Worm (Caenorhabditis elegans): Measurements from ENCODE around the gene srf-3.

The srf-3 gene

DNA sequence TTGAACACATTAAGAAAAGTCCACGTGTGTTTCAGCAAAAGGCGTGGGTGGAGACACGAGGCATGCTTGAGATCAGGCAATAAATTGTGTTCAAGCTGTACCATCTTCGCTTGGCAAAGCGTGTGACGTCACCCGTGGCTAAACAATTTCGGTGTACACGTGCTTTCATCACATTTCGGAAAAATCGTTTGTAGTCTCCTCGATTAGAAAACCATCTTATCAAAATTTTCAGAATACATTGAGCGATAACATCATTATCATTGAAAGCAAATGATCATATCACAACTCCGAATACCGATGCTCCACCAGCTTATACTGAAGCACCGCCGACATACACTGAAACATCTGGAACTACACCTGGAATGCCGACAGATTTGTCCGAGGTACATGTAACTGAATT is 52.3 kb downstream of the srf-3 start:
- TF ChIP-seq nhr-2 (tag; optimal IDR thresholded peaks at IDR 0.05) (no peak), drap-1 (GFP tag; optimal IDR thresholded peaks at IDR 0.05) (no peak), mab-5 (tag; optimal IDR thresholded peaks at IDR 0.05) (no peak), ham-2 (GFP tag; optimal IDR thresholded peaks at IDR 0.05) (no peak), cnd-1 (tag; optimal IDR thresholded peaks at IDR 0.05) (no peak), blmp-1 (tag; optimal IDR thresholded peaks at IDR 0.05) (no peak), sptf-1 (tag; optimal IDR thresholded peaks at IDR 0.05) (no peak), flh-1 (GFP tag; optimal IDR thresholded peaks at IDR 0.05) (no peak), mls-2 (tag; optimal IDR thresholded peaks at IDR 0.05) (no peak), zip-8 (tag; optimal IDR thresholded peaks at IDR 0.05) (no peak), elt-1 (tag; optimal IDR thresholded peaks at IDR 0.05; ENCODE audit: borderline replicate concordance, insufficient read depth) (no peak), sem-2 (GFP tag; optimal IDR thresholded peaks at IDR 0.05) (no peak), ceh-83 (GFP tag; optimal IDR thresholded peaks at IDR 0.05) (no peak), nhr-237 (tag; optimal IDR thresholded peaks at IDR 0.05) (no peak), ztf-11 (tag; optimal IDR thresholded peaks at IDR 0.05) (no peak)

DNA sequence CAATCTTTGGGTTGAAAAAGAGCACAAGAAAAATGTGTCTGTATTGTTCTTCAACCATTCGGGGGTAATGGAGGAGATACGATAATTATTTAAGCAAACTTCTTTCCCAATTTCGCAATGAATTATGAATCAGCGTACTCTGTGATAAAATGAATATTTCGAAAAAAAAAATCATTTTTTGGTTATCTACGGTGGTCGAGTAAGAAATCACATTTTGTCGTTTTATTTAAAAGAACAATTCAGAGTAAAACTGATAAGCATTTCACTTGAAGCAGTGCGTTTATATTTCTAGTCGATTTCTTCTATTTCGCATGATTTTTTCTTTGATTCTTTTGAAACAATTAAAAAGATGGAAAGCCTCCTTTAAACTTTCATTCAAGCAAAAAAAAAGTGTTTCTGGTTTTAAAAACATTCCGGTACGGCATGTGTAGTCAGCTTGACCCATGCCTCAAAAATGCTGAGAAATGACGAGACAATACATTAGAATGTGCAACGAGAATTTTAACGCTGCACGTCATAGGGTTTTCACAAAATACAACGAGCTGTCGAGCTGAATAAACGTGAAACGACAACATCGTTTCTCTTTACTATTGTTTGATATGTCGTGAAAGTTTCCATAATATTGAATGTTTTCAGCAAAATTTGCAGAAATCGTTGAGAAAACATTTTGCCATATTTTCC is 53.3 kb downstream of the srf-3 start, which contains the start of gene K08D8.2:
Gene K08D8.2, plus strand, starts transcription at position 631 of the 681 bp plus-strand sequence.
- no peak for TF ChIP-seq mep-1 (tag; optimal IDR thresholded peaks at IDR 0.05)
- no peak for TF ChIP-seq lin-13 (tag; optimal IDR thresholded peaks at IDR 0.05)
- no peak for TF ChIP-seq sptf-1 (tag; optimal IDR thresholded peaks at IDR 0.05)

DNA sequence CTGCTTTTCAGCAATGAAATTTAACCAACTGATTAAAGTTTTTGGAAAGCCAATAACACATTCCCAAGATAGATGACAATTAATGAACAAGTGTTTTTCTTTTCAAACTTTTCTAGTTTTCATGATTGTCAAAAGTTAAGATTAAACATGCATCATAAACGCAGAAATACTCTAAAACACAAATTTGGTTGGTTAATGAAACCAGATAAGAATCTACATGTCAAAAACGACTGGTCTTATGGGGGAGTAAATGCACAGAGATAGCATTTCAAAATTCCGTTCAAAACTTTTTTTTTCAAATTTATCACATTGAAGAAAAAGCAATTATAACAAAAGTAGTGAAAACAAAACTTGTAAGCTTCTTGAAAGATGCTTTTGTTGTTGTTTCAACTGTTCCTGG is 54.4 kb downstream of the srf-3 start:
- TF ChIP-seq ces-1 (GFP tag; optimal IDR thresholded peaks at IDR 0.05) (no peak), mls-2 (tag; optimal IDR thresholded peaks at IDR 0.05) (no peak), pha-4 (tag; optimal IDR thresholded peaks at IDR 0.05) (no peak), flh-1 (GFP tag; optimal IDR thresholded peaks at IDR 0.05) (no peak), elt-3 (tag; optimal IDR thresholded peaks at IDR 0.05) (no peak), mab-5 (tag; optimal IDR thresholded peaks at IDR 0.05) (no peak), hlh-1 (tag; optimal IDR thresholded peaks at IDR 0.05) (no peak), zip-8 (tag; optimal IDR thresholded peaks at IDR 0.05) (no peak)

Measured in whole organism, mixed stage, embryonic.